Worm (Caenorhabditis elegans): ENCODE data around the gene F59G1.4.

Gene F59G1.4

ce11 chrII:5950657-5951056 is 54.7 kb downstream of the F59G1.4 start:
- TF ChIP-seq fkh-10 (GFP tag; optimal IDR thresholded peaks at IDR 0.05), result peak; percentile 5
- no peak for TF ChIP-seq egl-27 (tag; optimal IDR thresholded peaks at IDR 0.05)

ce11 chrII:5951745-5952144 is 55.8 kb downstream of the F59G1.4 start:
- TF ChIP-seq nhr-25 (tag; optimal IDR thresholded peaks at IDR 0.05), result no peak
- no peak for TF ChIP-seq snpc-4 (tag; optimal IDR thresholded peaks at IDR 0.05)
- TF ChIP-seq nfya-1 (tag; optimal IDR thresholded peaks at IDR 0.05; ENCODE audit: insufficient read depth), result no peak
- no peak for TF ChIP-seq lin-39 (tag; optimal IDR thresholded peaks at IDR 0.05)
- no peak for TF ChIP-seq nhr-43 (tag; optimal IDR thresholded peaks at IDR 0.05; ENCODE audit: poor library complexity, severe bottlenecking)
- no peak for TF ChIP-seq ZK546.5 (tag; optimal IDR thresholded peaks at IDR 0.05)
- no peak for TF ChIP-seq pha-4 (tag; optimal IDR thresholded peaks at IDR 0.05)
- no peak for TF ChIP-seq egl-5 (tag; optimal IDR thresholded peaks at IDR 0.05)
- TF ChIP-seq elt-2 (tag; optimal IDR thresholded peaks at IDR 0.05), result no peak
- TF ChIP-seq nhr-76 (tag; optimal IDR thresholded peaks at IDR 0.05), result no peak
- TF ChIP-seq elt-1 (tag; optimal IDR thresholded peaks at IDR 0.05), result no peak
- TF ChIP-seq mdl-1 (tag; optimal IDR thresholded peaks at IDR 0.05), result no peak
- no peak for TF ChIP-seq fos-1 (tag; optimal IDR thresholded peaks at IDR 0.05)
- TF ChIP-seq ceh-9 (tag; optimal IDR thresholded peaks at IDR 0.05), result no peak
- TF ChIP-seq zag-1 (tag; optimal IDR thresholded peaks at IDR 0.05), result no peak
- no peak for TF ChIP-seq fkh-2 (tag; optimal IDR thresholded peaks at IDR 0.05)

ce11 chrII:5952214-5952613 is 56.2 kb downstream of the F59G1.4 start:
- TF ChIP-seq nfya-1 (tag; optimal IDR thresholded peaks at IDR 0.05; ENCODE audit: insufficient read depth) (peak; percentile 35), unc-39 (tag; optimal IDR thresholded peaks at IDR 0.05) (no peak), mml-1 (tag; optimal IDR thresholded peaks at IDR 0.05) (no peak), jun-1 (tag; optimal IDR thresholded peaks at IDR 0.05) (no peak), nhr-43 (tag; optimal IDR thresholded peaks at IDR 0.05; ENCODE audit: poor library complexity, severe bottlenecking) (no peak), ceh-16 (tag; optimal IDR thresholded peaks at IDR 0.05) (no peak), sea-2 (GFP tag; optimal IDR thresholded peaks at IDR 0.05) (no peak), lin-39 (tag; optimal IDR thresholded peaks at IDR 0.05) (peak; percentile 54)

Data from whole organism, L3 larva.